Worm (Caenorhabditis elegans) whole organism, young adult: ENCODE results near the gene clec-144.

Source experiments
- B0019.2 ChIP-seq: fragments of 200-800 bp; sonication (Bioruptor generic); conservative IDR thresholded peaks from 2 replicates; pipeline ENCODE4 v1.3.6; 2022; ENCODE audit warnings: missing genetic modification reagents, missing genetic modification characterization, missing compliant biosample characterization
- B0261.1 ChIP-seq: sonication (generic microtip); optimal IDR thresholded peaks from 2 replicates; lab custom pipeline; 2016; ENCODE audit warnings: mild to moderate bottlenecking, missing genetic modification characterization, moderate library complexity, missing compliant biosample characterization
- C06A6.2 ChIP-seq: fragments of 200-800 bp; sonication (Bioruptor generic); conservative IDR thresholded peaks from 2 replicates; pipeline ENCODE4 v1.3.6; 2022; ENCODE audit warnings: missing genetic modification characterization, missing compliant biosample characterization
- D2030.7 ChIP-seq: fragments of 200-800 bp; sonication (Bioruptor generic); IDR thresholded peaks from 2 replicates; pipeline ENCODE4 v1.3.6; 2022; ENCODE audit warnings: missing genetic modification reagents, missing genetic modification characterization, missing compliant biosample characterization
- F10E7.11 ChIP-seq: sonication (generic microtip); optimal IDR thresholded peaks from 2 replicates; lab custom pipeline; 2017; ENCODE audit warnings: mild to moderate bottlenecking, missing genetic modification characterization, moderate library complexity, missing compliant biosample characterization
- F22D6.2 ChIP-seq: sonication (generic microtip); optimal IDR thresholded peaks from 2 replicates; lab custom pipeline; 2016; ENCODE audit warnings: mild to moderate bottlenecking, missing genetic modification characterization, missing compliant biosample characterization
- F23B12.7 ChIP-seq: sonication (generic microtip); optimal IDR thresholded peaks from 2 replicates; lab custom pipeline; 2017; ENCODE audit warnings: missing genetic modification characterization, mild to moderate bottlenecking, missing compliant biosample characterization, antibody characterized with exemption, moderate library complexity; ENCODE audit not compliant: insufficient read depth
- F52B5.7 ChIP-seq: sonication (generic microtip); optimal IDR thresholded peaks from 2 replicates; lab custom pipeline; 2016; ENCODE audit warnings: mild to moderate bottlenecking, missing genetic modification characterization, missing compliant biosample characterization
- F57C9.4 ChIP-seq: sonication (generic microtip); optimal IDR thresholded peaks from 2 replicates; lab custom pipeline; 2017; ENCODE audit warnings: mild to moderate bottlenecking, missing genetic modification characterization, missing compliant biosample characterization
- Y53G8AR.9 ChIP-seq: fragments of 200-800 bp; sonication (Bioruptor generic); conservative IDR thresholded peaks from 2 replicates; pipeline ENCODE4 v1.3.6; 2022; ENCODE audit warnings: missing genetic modification reagents, missing genetic modification characterization, missing compliant biosample characterization
- Y95B8A.8 ChIP-seq: fragments of 200-800 bp; sonication (Bioruptor generic); IDR thresholded peaks from 2 replicates; pipeline ENCODE4 v1.3.6; 2022; ENCODE audit warnings: missing genetic modification reagents, missing genetic modification characterization, missing compliant biosample characterization
- aptf-3 ChIP-seq: fragments of 200-800 bp; sonication (Bioruptor generic); IDR thresholded peaks from 2 replicates; pipeline ENCODE4 v1.3.6; 2022; ENCODE audit warnings: missing genetic modification characterization, missing compliant biosample characterization
- athp-1 ChIP-seq: sonication (generic microtip); optimal IDR thresholded peaks from 2 replicates; lab custom pipeline; 2017; ENCODE audit warnings: mild to moderate bottlenecking, missing genetic modification characterization, missing compliant biosample characterization
- attf-5 ChIP-seq: fragments of 200-800 bp; sonication (Bioruptor generic); optimal IDR thresholded peaks from 2 replicates; lab custom pipeline; 2018; ENCODE audit warnings: mild to moderate bottlenecking, missing genetic modification characterization, missing compliant biosample characterization
- attf-6 ChIP-seq: fragments of 200-800 bp; sonication (Bioruptor generic); IDR thresholded peaks from 2 replicates; pipeline ENCODE4 v1.3.6; 2022; ENCODE audit warnings: missing genetic modification reagents, missing genetic modification characterization, missing compliant biosample characterization
- bed-2 ChIP-seq: fragments of 200-800 bp; sonication (Bioruptor generic); IDR thresholded peaks from 2 replicates; pipeline ENCODE4 v1.3.6; 2022; ENCODE audit warnings: missing genetic modification reagents, missing genetic modification characterization, missing compliant biosample characterization
- ccch-3 ChIP-seq: fragments of 200-800 bp; sonication (Bioruptor generic); optimal IDR thresholded peaks from 2 replicates; lab custom pipeline; 2018; ENCODE audit warnings: mild to moderate bottlenecking, missing genetic modification characterization, missing compliant biosample characterization
- cebp-2 ChIP-seq: fragments of 200-800 bp; sonication (Bioruptor generic); IDR thresholded peaks from 2 replicates; pipeline ENCODE4 v1.3.6; 2022; ENCODE audit warnings: missing genetic modification characterization, missing compliant biosample characterization
- ceh-40 ChIP-seq: fragments of 200-800 bp; sonication (Bioruptor generic); IDR thresholded peaks from 2 replicates; pipeline ENCODE4 v1.3.6; 2022; ENCODE audit warnings: missing genetic modification characterization, missing compliant biosample characterization
- ceh-91 ChIP-seq: fragments of 200-800 bp; sonication (Bioruptor generic); IDR thresholded peaks from 2 replicates; pipeline ENCODE4 v1.3.6; 2022; ENCODE audit warnings: missing genetic modification reagents, missing genetic modification characterization, missing compliant biosample characterization
- dox-1 ChIP-seq: fragments of 200-800 bp; sonication (Bioruptor generic); IDR thresholded peaks from 2 replicates; pipeline ENCODE4 v1.3.6; 2022; ENCODE audit warnings: missing genetic modification reagents, missing genetic modification characterization, missing compliant biosample characterization
- egrh-3 ChIP-seq: fragments of 200-800 bp; sonication (Bioruptor generic); IDR thresholded peaks from 2 replicates; pipeline ENCODE4 v1.3.6; 2022; ENCODE audit warnings: missing genetic modification reagents, missing genetic modification characterization, missing compliant biosample characterization
- ekl-4 ChIP-seq: fragments of 200-800 bp; sonication (Bioruptor generic); IDR thresholded peaks from 2 replicates; pipeline ENCODE4 v1.3.6; 2022; ENCODE audit warnings: missing genetic modification reagents, missing genetic modification characterization, missing compliant biosample characterization
- gei-17 ChIP-seq: fragments of 200-800 bp; sonication (Bioruptor generic); optimal IDR thresholded peaks from 2 replicates; lab custom pipeline; 2018; ENCODE audit warnings: mild to moderate bottlenecking, missing genetic modification characterization, missing compliant biosample characterization
- hsf-1 ChIP-seq: fragments of 200-800 bp; sonication (Bioruptor generic); IDR thresholded peaks from 2 replicates; pipeline ENCODE4 v1.3.6; 2022; ENCODE audit warnings: missing genetic modification reagents, missing genetic modification characterization, missing compliant biosample characterization
- let-526 ChIP-seq: fragments of 200-800 bp; sonication (Bioruptor generic); IDR thresholded peaks from 2 replicates; pipeline ENCODE4 v1.3.6; 2022; ENCODE audit warnings: missing genetic modification reagents, missing genetic modification characterization, missing compliant biosample characterization
- lin-26 ChIP-seq: fragments of 200-800 bp; sonication (Bioruptor generic); IDR thresholded peaks from 2 replicates; pipeline ENCODE4 v1.3.6; 2022; ENCODE audit warnings: missing genetic modification reagents, missing genetic modification characterization, missing compliant biosample characterization
- madf-3 ChIP-seq: fragments of 200-800 bp; sonication (Bioruptor generic); IDR thresholded peaks from 2 replicates; pipeline ENCODE4 v1.3.6; 2022; ENCODE audit warnings: missing genetic modification reagents, missing genetic modification characterization, missing compliant biosample characterization
- madf-6 ChIP-seq: fragments of 200-800 bp; sonication (Bioruptor generic); IDR thresholded peaks from 2 replicates; pipeline ENCODE4 v1.3.6; 2022; ENCODE audit warnings: missing genetic modification reagents, missing genetic modification characterization, missing compliant biosample characterization
- nfya-1 ChIP-seq: sonication (generic microtip); optimal IDR thresholded peaks from 2 replicates; lab custom pipeline; 2017; ENCODE audit warnings: antibody characterized with exemption, missing compliant biosample characterization, missing genetic modification characterization, borderline replicate concordance; ENCODE audit not compliant: insufficient read depth
- nfyb-1 ChIP-seq: fragments of 200-800 bp; sonication (Bioruptor generic); IDR thresholded peaks from 2 replicates; pipeline ENCODE4 v1.3.6; 2022; ENCODE audit warnings: missing genetic modification reagents, missing genetic modification characterization, missing compliant biosample characterization
- rcor-1 ChIP-seq: fragments of 200-800 bp; sonication (Bioruptor generic); IDR thresholded peaks from 2 replicates; pipeline ENCODE4 v1.3.6; 2022; ENCODE audit warnings: missing genetic modification reagents, missing genetic modification characterization, missing compliant biosample characterization
- rec-8 ChIP-seq, 2 experiments: sonication (generic microtip); optimal IDR thresholded peaks; 2 replicates each; lab custom pipeline; 2016; ENCODE audit warnings: mild to moderate bottlenecking in 2 of 2, missing genetic modification characterization in 2 of 2, missing genetic modification reagents in 2 of 2, missing genotype in 2 of 2, missing biosample characterization in 1 of 2, missing compliant biosample characterization in 1 of 2, moderate library complexity in 1 of 2
- rpc-1 ChIP-seq, 2 experiments: fragments of 150-350 bp in 1 of 2; sonication (generic microtip) in 1 of 2; optimal IDR thresholded peaks; 2 replicates each; lab custom pipeline; 2014 to 2018; ENCODE audit warnings: missing biosample characterization in 1 of 2, missing genetic modification characterization in 1 of 2, missing genetic modification reagents in 1 of 2, missing genotype in 1 of 2
- sdz-38 ChIP-seq: sonication (generic microtip); optimal IDR thresholded peaks from 2 replicates; lab custom pipeline; 2016; ENCODE audit warnings: missing genotype, missing genetic modification characterization, missing compliant biosample characterization
- sea-2 ChIP-seq: fragments of 200-800 bp; sonication (Bioruptor generic); IDR thresholded peaks from 2 replicates; pipeline ENCODE4 v1.3.6; 2022; ENCODE audit warnings: missing genetic modification characterization, missing compliant biosample characterization
- snpc-1.3 ChIP-seq: sonication (generic microtip); optimal IDR thresholded peaks from 2 replicates; lab custom pipeline; 2017; ENCODE audit warnings: missing genetic modification characterization, mild to moderate bottlenecking, missing compliant biosample characterization, antibody characterized with exemption, moderate library complexity, missing genotype, missing genetic modification reagents; ENCODE audit not compliant: insufficient read depth
- somi-1 ChIP-seq: fragments of 200-800 bp; sonication (Bioruptor generic); optimal IDR thresholded peaks from 2 replicates; lab custom pipeline; 2018; ENCODE audit warnings: mild to moderate bottlenecking, missing genetic modification characterization, missing compliant biosample characterization
- tbp1 ChIP-seq: fragments of 200-800 bp; sonication (Bioruptor generic); optimal IDR thresholded peaks from 2 replicates; lab custom pipeline; 2018; ENCODE audit warnings: mild to moderate bottlenecking, missing genetic modification characterization, missing compliant biosample characterization
- tbx-9 ChIP-seq: sonication (generic microtip); optimal IDR thresholded peaks from 2 replicates; lab custom pipeline; 2016; ENCODE audit warnings: borderline replicate concordance, missing genetic modification characterization, inconsistent platforms, missing compliant biosample characterization
- tlf-1 ChIP-seq: fragments of 200-800 bp; sonication (Bioruptor generic); optimal IDR thresholded peaks from 2 replicates; lab custom pipeline; 2018; ENCODE audit warnings: mild to moderate bottlenecking, missing genetic modification characterization, missing compliant biosample characterization
- unc-62 ChIP-seq: fragments of 150-350 bp; optimal IDR thresholded peaks from 2 replicates; lab custom pipeline; 2014; ENCODE audit warnings: missing biosample characterization, missing genetic modification reagents, missing genetic modification characterization
- ztf-26 ChIP-seq: sonication (generic microtip); optimal IDR thresholded peaks from 2 replicates; lab custom pipeline; 2017; ENCODE audit warnings: missing genetic modification characterization, missing compliant biosample characterization

Gene clec-144

DNA sequence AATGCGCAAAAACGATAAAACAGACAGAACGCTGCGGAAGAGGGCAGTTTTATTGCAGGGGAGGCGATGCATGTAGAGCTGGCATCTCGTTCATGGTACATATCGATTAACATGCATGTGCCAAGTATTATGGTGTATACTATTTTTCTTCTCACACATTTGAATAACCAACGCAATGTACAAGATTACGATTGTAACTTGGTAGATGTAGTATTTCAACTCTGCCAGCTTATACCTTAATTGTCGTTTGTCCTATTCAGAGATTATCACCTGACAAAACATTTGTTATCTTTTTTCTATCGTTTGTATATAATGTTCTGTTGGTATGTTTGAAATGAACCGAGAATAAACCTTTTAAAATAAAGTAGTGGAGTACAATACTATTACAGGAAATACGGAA is 2.5 kb downstream of the clec-144 start, which contains the start of gene pes-5:
Gene pes-5 (minus strand): TSS at position 101 of the 400 bp plus-strand sequence.
- no peak for TF ChIP-seq attf-5 (GFP tag; lab: Kevin White, UChicago)
- TF ChIP-seq egrh-3 = no peak
- no peak for TF ChIP-seq athp-1
- TF ChIP-seq lin-26 (GFP tag; lab: Robert Waterston, UW) = no peak
- no peak for TF ChIP-seq B0019.2 (GFP tag; lab: Robert Waterston, UW)
- no peak for TF ChIP-seq sdz-38
- no peak for TF ChIP-seq ekl-4 (GFP tag; lab: Robert Waterston, UW)
- no peak for TF ChIP-seq F23B12.7 (tag; lab: Kevin White, UChicago)
- no peak for TF ChIP-seq F22D6.2

DNA sequence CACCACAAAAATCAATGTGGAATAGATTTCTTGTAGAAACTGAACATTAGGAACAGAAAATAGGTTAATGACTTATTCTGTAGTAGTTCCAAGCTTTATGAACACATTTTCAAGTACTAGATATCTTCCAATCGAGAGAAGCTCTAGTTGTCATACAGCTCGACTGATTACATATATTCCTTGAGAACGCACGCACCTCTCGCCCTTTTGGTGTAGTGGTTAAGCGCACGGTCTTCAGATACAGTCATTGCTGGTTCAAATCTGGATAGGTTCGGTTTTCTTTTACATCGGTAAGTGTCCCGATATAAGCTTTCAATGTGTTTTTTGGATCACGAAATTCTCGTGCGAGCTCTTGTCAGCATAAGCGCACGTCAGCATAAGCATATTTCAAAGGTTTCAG is 7.7 kb downstream of the clec-144 start:
- peak; percentile 65 for TF ChIP-seq tbp1 (GFP tag; lab: Kevin White, UChicago)

DNA sequence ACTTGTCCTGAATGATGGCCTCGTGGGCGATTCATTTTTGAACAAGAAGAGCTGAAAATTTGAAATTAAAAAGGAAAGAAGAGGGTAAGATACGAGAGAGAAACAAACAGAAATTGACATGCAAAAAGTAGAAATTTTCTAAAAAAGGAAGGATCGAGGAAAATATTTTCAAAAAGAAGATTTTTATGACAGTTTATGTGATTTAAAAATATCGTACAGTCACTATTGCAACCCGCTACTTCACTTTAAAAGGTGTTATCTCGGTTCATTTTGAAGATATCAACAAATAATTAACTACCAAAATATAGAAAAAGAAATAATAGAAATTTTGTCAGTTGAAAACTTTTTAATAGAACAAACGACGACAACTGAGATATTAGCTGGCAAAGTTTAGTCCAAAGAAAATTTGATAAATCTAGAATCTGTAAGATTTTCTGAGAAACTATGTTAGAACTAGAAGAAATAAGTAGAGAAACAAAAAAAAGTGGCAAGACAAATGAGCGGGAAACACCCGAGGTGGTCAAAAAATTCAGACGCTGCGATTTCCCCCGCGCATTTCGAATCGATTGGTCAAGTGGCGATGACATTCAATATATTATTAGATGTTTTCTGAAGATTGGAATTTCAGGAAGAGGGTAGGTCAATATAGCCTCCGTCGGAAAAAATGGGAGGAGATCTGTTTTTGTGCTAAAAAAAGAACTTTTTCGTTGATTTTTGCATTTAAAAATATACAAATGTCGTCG is 8.6 kb downstream of the clec-144 start, which contains the start of gene Y6D1A.1:
Gene Y6D1A.1 (minus strand): TSS at position 51 of the 743 bp plus-strand sequence.
- TF ChIP-seq egrh-3 = no peak
- no peak for TF ChIP-seq F52B5.7 (tag; lab: Kevin White, UChicago)
- TF ChIP-seq dox-1 (GFP tag; lab: Robert Waterston, UW) = peak; percentile 17; the same call in 1 of the 2 replicates
- TF ChIP-seq ceh-40 (GFP tag; lab: Robert Waterston, UW) = no peak
- no peak for TF ChIP-seq tlf-1 (GFP tag; lab: Kevin White, UChicago)
- no peak; the same call in 1 of the 2 replicates for TF ChIP-seq rcor-1 (GFP tag; lab: Robert Waterston, UW)
- TF ChIP-seq Y95B8A.8 = no peak
- TF ChIP-seq unc-62 (GFP tag; lab: Kevin White, UChicago) = no peak
- no peak for TF ChIP-seq gei-17 (GFP tag; lab: Kevin White, UChicago)
- no peak for TF ChIP-seq athp-1
- TF ChIP-seq rpc-1 (optimal IDR thresholded peaks at IDR 0.05; lab: Kevin White, UChicago) = no peak
- no peak for TF ChIP-seq rpc-1 (tag; optimal IDR thresholded peaks at IDR 0.05; lab: Kevin White, UChicago)
- TF ChIP-seq snpc-1.3 (tag; lab: Kevin White, UChicago) = no peak
- TF ChIP-seq cebp-2 = no peak
- 0 out of 2 replicates have a peak, but pooled peaks have one; percentile 62 for TF ChIP-seq hsf-1 (GFP tag; lab: Robert Waterston, UW)
- no peak for TF ChIP-seq bed-2 (GFP tag; lab: Robert Waterston, UW)
- no peak for TF ChIP-seq C06A6.2
- no peak for TF ChIP-seq ccch-3 (GFP tag; lab: Kevin White, UChicago)
- no peak for TF ChIP-seq sdz-38
- no peak for TF ChIP-seq F23B12.7 (tag; lab: Kevin White, UChicago)
- TF ChIP-seq attf-6 = no peak
- TF ChIP-seq madf-3 (GFP tag; lab: Robert Waterston, UW) = peak; percentile 59; the same call in 1 of the 2 replicates
- TF ChIP-seq sea-2 = no peak
- TF ChIP-seq Y53G8AR.9 (GFP tag; lab: Robert Waterston, UW) = no peak
- no peak for TF ChIP-seq ztf-26 (tag; lab: Kevin White, UChicago)
- TF ChIP-seq B0261.1 (tag; lab: Kevin White, UChicago) = no peak
- TF ChIP-seq nfyb-1 (GFP tag; lab: Robert Waterston, UW) = no peak
- peak; percentile 95 for TF ChIP-seq madf-6 (GFP tag; lab: Robert Waterston, UW)
- no peak for TF ChIP-seq nfya-1 (tag; lab: Kevin White, UChicago)
- peak; percentile 50; the same call in 1 of the 2 replicates for TF ChIP-seq D2030.7
- TF ChIP-seq somi-1 (GFP tag; lab: Kevin White, UChicago) = no peak
- TF ChIP-seq F10E7.11 (tag; lab: Kevin White, UChicago) = no peak
- TF ChIP-seq aptf-3 (GFP tag; lab: Robert Waterston, UW) = no peak
- TF ChIP-seq ekl-4 (GFP tag; lab: Robert Waterston, UW) = 0 out of 2 replicates have a peak, but pooled peaks have one; percentile 33
- no peak for TF ChIP-seq rec-8 (tag; optimal IDR thresholded peaks at IDR 0.05; lab: Kevin White, UChicago)
- TF ChIP-seq let-526 = no peak
- peak; percentile 68 for TF ChIP-seq ceh-91
- TF ChIP-seq tbx-9 (tag; lab: Kevin White, UChicago) = no peak
- no peak for TF ChIP-seq F57C9.4 (tag; lab: Kevin White, UChicago)
